Worm (Caenorhabditis elegans) whole organism, L3 larva: ENCODE results near the gene hlh-25.

Source experiments
- R02D3.7 ChIP-seq: fragments of 150-350 bp; optimal IDR thresholded peaks from 2 replicates; lab custom pipeline; 2014; ENCODE audit warnings: missing biosample characterization, missing genetic modification characterization
- ZK546.5 ChIP-seq: sonication (generic microtip); optimal IDR thresholded peaks from 2 replicates; lab custom pipeline; 2017; ENCODE audit warnings: missing biosample characterization, missing genetic modification characterization
- aly-2 ChIP-seq: fragments of 150-350 bp; optimal IDR thresholded peaks from 2 replicates; lab custom pipeline; 2014; ENCODE audit warnings: missing biosample characterization, missing genetic modification characterization
- ama-1 ChIP-seq: fragments of 150-350 bp; optimal IDR thresholded peaks from 2 replicates; lab custom pipeline; 2018
- ceh-16 ChIP-seq: sonication (generic microtip); optimal IDR thresholded peaks from 2 replicates; lab custom pipeline; 2017; ENCODE audit warnings: missing biosample characterization, missing genetic modification characterization
- ceh-28 ChIP-seq: fragments of 150-350 bp; optimal IDR thresholded peaks from 2 replicates; lab custom pipeline; 2014; ENCODE audit warnings: missing biosample characterization, missing genetic modification reagents, missing genetic modification characterization
- egl-27 ChIP-seq: sonication (generic microtip); optimal IDR thresholded peaks from 4 replicates; lab custom pipeline; 2017; ENCODE audit warnings: missing biosample characterization, missing genetic modification reagents, missing genetic modification characterization
- egl-5 ChIP-seq: fragments of 150-350 bp; optimal IDR thresholded peaks from 2 replicates; lab custom pipeline; 2017; ENCODE audit warnings: missing biosample characterization, missing genetic modification reagents, missing genetic modification characterization, inconsistent platforms
- elt-1 ChIP-seq: fragments of 150-350 bp; optimal IDR thresholded peaks from 2 replicates; lab custom pipeline; 2014; ENCODE audit warnings: missing biosample characterization, missing genetic modification characterization
- elt-2 ChIP-seq: sonication (generic microtip); optimal IDR thresholded peaks from 2 replicates; lab custom pipeline; 2016; ENCODE audit warnings: missing genetic modification reagents, mild to moderate bottlenecking, missing genetic modification characterization, missing compliant biosample characterization
- elt-3 ChIP-seq, 3 experiments: fragments of 150-350 bp in 1 of 3; sonication (generic microtip) in 2 of 3; optimal IDR thresholded peaks; 2 replicates in 2 of 3; 4 replicates in 1 of 3; lab custom pipeline; 2014 to 2017; ENCODE audit warnings: missing biosample characterization in 3 of 3, missing genetic modification characterization in 3 of 3
- eor-1 ChIP-seq, 2 experiments: fragments of 150-350 bp; optimal IDR thresholded peaks; 2 replicates each; lab custom pipeline; 2014 to 2018; ENCODE audit warnings: missing biosample characterization in 2 of 2, missing genetic modification characterization in 2 of 2
- fkh-2 ChIP-seq: fragments of 150-350 bp; optimal IDR thresholded peaks from 2 replicates; lab custom pipeline; 2014; ENCODE audit warnings: missing biosample characterization, missing genetic modification reagents, missing genetic modification characterization
- hmg-11 ChIP-seq: sonication (generic microtip); optimal IDR thresholded peaks from 2 replicates; lab custom pipeline; 2016; ENCODE audit warnings: missing genetic modification characterization, missing compliant biosample characterization
- jun-1 ChIP-seq: fragments of 150-350 bp; optimal IDR thresholded peaks from 2 replicates; lab custom pipeline; 2014; ENCODE audit warnings: missing biosample characterization, missing genetic modification reagents, missing genetic modification characterization
- lin-15B ChIP-seq: fragments of 150-350 bp; optimal IDR thresholded peaks from 2 replicates; lab custom pipeline; 2014; ENCODE audit warnings: missing biosample characterization, missing genetic modification characterization
- lin-39 ChIP-seq: fragments of 150-350 bp; optimal IDR thresholded peaks from 2 replicates; lab custom pipeline; 2018; ENCODE audit warnings: missing biosample characterization, missing genetic modification reagents, missing genetic modification characterization
- lsy-12 ChIP-seq: sonication (generic microtip); optimal IDR thresholded peaks from 2 replicates; lab custom pipeline; 2016; ENCODE audit warnings: mild to moderate bottlenecking, missing genetic modification characterization, missing compliant biosample characterization
- mdl-1 ChIP-seq: fragments of 150-350 bp; optimal IDR thresholded peaks from 2 replicates; lab custom pipeline; 2014; ENCODE audit warnings: missing biosample characterization, missing genetic modification characterization
- nfya-1 ChIP-seq: sonication (generic microtip); optimal IDR thresholded peaks from 2 replicates; lab custom pipeline; 2017; ENCODE audit warnings: missing genetic modification characterization, mild to moderate bottlenecking, missing compliant biosample characterization, antibody characterized with exemption, moderate library complexity; ENCODE audit not compliant: insufficient read depth
- nhr-11 ChIP-seq: fragments of 150-350 bp; optimal IDR thresholded peaks from 2 replicates; lab custom pipeline; 2014; ENCODE audit warnings: missing biosample characterization, missing genetic modification characterization
- nhr-12 ChIP-seq: fragments of 150-350 bp; optimal IDR thresholded peaks from 2 replicates; lab custom pipeline; 2014; ENCODE audit warnings: missing biosample characterization, missing genetic modification characterization
- nhr-23 ChIP-seq: fragments of 150-350 bp; optimal IDR thresholded peaks from 2 replicates; lab custom pipeline; 2014; ENCODE audit warnings: missing biosample characterization, missing genetic modification reagents, missing genetic modification characterization
- nhr-237 ChIP-seq: fragments of 150-350 bp; optimal IDR thresholded peaks from 2 replicates; lab custom pipeline; 2014; ENCODE audit warnings: missing biosample characterization, missing genetic modification characterization
- nhr-25 ChIP-seq: sonication (generic microtip); optimal IDR thresholded peaks from 2 replicates; lab custom pipeline; 2017; ENCODE audit warnings: missing biosample characterization, missing genetic modification characterization
- nhr-28 ChIP-seq: fragments of 150-350 bp; optimal IDR thresholded peaks from 2 replicates; lab custom pipeline; 2014; ENCODE audit warnings: missing biosample characterization, missing genetic modification characterization
- nhr-43 ChIP-seq: sonication (generic microtip); optimal IDR thresholded peaks from 2 replicates; lab custom pipeline; 2016; ENCODE audit warnings: mild to moderate bottlenecking, missing genetic modification characterization, missing compliant biosample characterization; ENCODE audit not compliant: poor library complexity, severe bottlenecking
- nhr-67 ChIP-seq: fragments of 150-350 bp; optimal IDR thresholded peaks from 2 replicates; lab custom pipeline; 2014; ENCODE audit warnings: missing biosample characterization, missing genetic modification characterization
- nhr-77 ChIP-seq: fragments of 150-350 bp; optimal IDR thresholded peaks from 2 replicates; lab custom pipeline; 2014; ENCODE audit warnings: missing biosample characterization, missing genetic modification characterization
- pha-4 ChIP-seq: fragments of 150-350 bp; optimal IDR thresholded peaks from 2 replicates; lab custom pipeline; 2014; ENCODE audit warnings: missing biosample characterization, missing genetic modification reagents, missing genetic modification characterization
- pqm-1 ChIP-seq: fragments of 150-350 bp; optimal IDR thresholded peaks from 2 replicates; lab custom pipeline; 2017; ENCODE audit warnings: missing biosample characterization, missing genetic modification characterization, inconsistent platforms
- sea-2 ChIP-seq: fragments of 150-350 bp; sonication (generic microtip); optimal IDR thresholded peaks from 4 replicates; lab custom pipeline; 2014; ENCODE audit warnings: missing biosample characterization, missing genetic modification reagents, missing genetic modification characterization
- skn-1 ChIP-seq: fragments of 150-350 bp; optimal IDR thresholded peaks from 2 replicates; lab custom pipeline; 2014; ENCODE audit warnings: missing biosample characterization, missing genetic modification characterization
- snpc-4 ChIP-seq: fragments of 150-350 bp; optimal IDR thresholded peaks from 2 replicates; lab custom pipeline; 2014; ENCODE audit warnings: missing biosample characterization, missing genetic modification characterization
- unc-39 ChIP-seq: sonication (generic microtip); optimal IDR thresholded peaks from 4 replicates; lab custom pipeline; 2017; ENCODE audit warnings: missing biosample characterization, missing genetic modification characterization
- unc-62 ChIP-seq: fragments of 150-350 bp; sonication (generic microtip); optimal IDR thresholded peaks from 4 replicates; lab custom pipeline; 2014; ENCODE audit warnings: missing biosample characterization, missing genetic modification reagents, missing genetic modification characterization
- zag-1 ChIP-seq: fragments of 150-350 bp; optimal IDR thresholded peaks from 2 replicates; lab custom pipeline; 2014; ENCODE audit warnings: missing biosample characterization, missing genetic modification characterization

The hlh-25 gene

DNA sequence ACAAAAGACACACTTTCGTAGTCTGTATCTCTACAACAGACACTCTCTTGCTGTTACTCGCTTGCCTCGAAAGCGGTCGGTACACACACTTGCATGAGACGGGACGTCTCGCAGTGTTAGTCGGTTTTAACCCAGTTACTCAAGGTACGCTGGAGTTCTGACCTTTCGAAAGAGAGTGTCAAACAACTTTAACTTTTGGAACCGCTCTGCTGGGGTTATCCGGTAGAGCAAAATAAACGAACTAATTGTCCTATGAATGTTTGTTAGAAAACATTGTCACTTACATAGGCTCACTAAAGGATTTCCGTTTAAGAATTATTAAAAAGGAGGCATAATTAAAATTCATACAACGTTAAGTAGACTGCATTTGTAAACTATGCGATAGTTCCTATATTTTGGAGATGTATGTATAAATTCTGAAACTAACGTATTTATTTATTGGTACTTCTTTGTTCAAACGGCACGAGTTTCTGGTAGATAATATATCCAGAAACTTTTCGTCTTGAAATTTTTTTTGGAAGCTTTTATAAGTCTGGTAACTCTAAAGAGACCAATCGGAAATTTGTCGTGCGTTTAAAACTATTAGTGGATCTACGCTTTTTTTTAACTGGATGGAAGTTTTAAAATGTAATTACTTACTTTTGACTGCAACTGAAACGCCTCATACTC, 8.6 kb downstream of the hlh-25 start (continued):
- TF ChIP-seq sea-2 (GFP tag; lab: Kevin White, UChicago) (no peak), elt-2 (tag; lab: Kevin White, UChicago) (peak; percentile 97), ceh-28 (peak; percentile 94), elt-1 (tag; lab: Kevin White, UChicago) (peak; percentile 54), nhr-43 (tag; lab: Kevin White, UChicago) (peak; percentile 95), ceh-16 (tag; lab: Kevin White, UChicago) (peak; percentile 80), nhr-67 (tag; lab: Kevin White, UChicago) (peak; percentile 53), aly-2 (tag; lab: Kevin White, UChicago) (peak; percentile 88), ZK546.5 (tag; lab: Kevin White, UChicago) (peak; percentile 44), unc-39 (tag; lab: Kevin White, UChicago) (peak; percentile 35), elt-3 (tag; optimal IDR thresholded peaks at IDR 0.05; lab: Kevin White, UChicago) (peak in 2 of 3 experiments; percentile 77 to 92), nhr-237 (tag; lab: Kevin White, UChicago) (peak; percentile 57), pha-4 (tag; lab: Kevin White, UChicago) (peak; percentile 99), nhr-23 (tag; lab: Kevin White, UChicago) (peak; percentile 99), egl-27 (tag; lab: Kevin White, UChicago) (peak; percentile 71)

DNA sequence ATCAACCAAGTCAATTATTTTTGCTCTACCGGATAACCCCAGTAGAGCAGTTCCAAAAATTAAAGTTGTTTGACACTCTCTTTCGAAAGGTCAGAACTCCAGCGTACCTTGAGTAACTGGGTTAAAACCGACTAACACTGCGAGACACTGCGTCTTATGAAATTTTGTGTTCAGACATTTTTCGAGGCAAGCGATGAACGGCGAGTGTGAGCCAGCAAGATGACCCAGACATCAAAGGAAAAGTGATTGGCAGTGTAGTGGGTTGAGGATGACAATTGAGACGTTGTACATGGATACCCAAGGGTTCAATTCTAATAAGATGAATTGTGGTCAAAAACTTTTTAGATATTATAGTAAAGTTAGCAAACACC, 9.1 kb downstream of the hlh-25 start:
- peak; percentile 57 for TF ChIP-seq skn-1 (tag; lab: Kevin White, UChicago)
- no peak for TF ChIP-seq hmg-11 (tag; lab: Kevin White, UChicago)
- peak; percentile 41 for TF ChIP-seq jun-1 (tag; lab: Kevin White, UChicago)
- no peak for TF ChIP-seq eor-1 (tag; optimal IDR thresholded peaks at IDR 0.05; lab: Kevin White, UChicago)
- TF ChIP-seq lin-39 (tag; lab: Kevin White, UChicago): peak; percentile 72
- TF ChIP-seq sea-2 (GFP tag; lab: Kevin White, UChicago): no peak
- TF ChIP-seq lin-15B (tag; lab: Kevin White, UChicago): peak; percentile 26
- no peak for TF ChIP-seq nhr-11
- TF ChIP-seq ceh-28: peak; percentile 58
- peak; percentile 99 for TF ChIP-seq snpc-4 (tag; lab: Kevin White, UChicago)
- TF ChIP-seq egl-5 (tag; lab: Kevin White, UChicago): peak; percentile 60
- TF ChIP-seq nhr-25 (tag; lab: Kevin White, UChicago): peak; percentile 60
- no peak for TF ChIP-seq egl-27 (tag; lab: Kevin White, UChicago)
- TF ChIP-seq mdl-1 (tag; lab: Kevin White, UChicago): no peak
- peak; percentile 81 for TF ChIP-seq pha-4 (tag; lab: Kevin White, UChicago)
- TF ChIP-seq elt-2 (tag; lab: Kevin White, UChicago): peak; percentile 84
- peak; percentile 55 for TF ChIP-seq nhr-23 (tag; lab: Kevin White, UChicago)
- no peak for TF ChIP-seq elt-3 (tag; optimal IDR thresholded peaks at IDR 0.05; lab: Kevin White, UChicago)
- TF ChIP-seq zag-1 (tag; lab: Kevin White, UChicago): no peak
- no peak for TF ChIP-seq unc-39 (tag; lab: Kevin White, UChicago)
- TF ChIP-seq unc-62: peak; percentile 51
- peak; percentile 63 for TF ChIP-seq nhr-43 (tag; lab: Kevin White, UChicago)
- peak; percentile 80 for TF ChIP-seq nfya-1 (tag; lab: Kevin White, UChicago)
- no peak for TF ChIP-seq nhr-12
- TF ChIP-seq ama-1 (lab: Kevin White, UChicago): peak; percentile 99
- peak; percentile 31 for TF ChIP-seq pqm-1
- TF ChIP-seq, all 47 proteins: peak for 16

DNA sequence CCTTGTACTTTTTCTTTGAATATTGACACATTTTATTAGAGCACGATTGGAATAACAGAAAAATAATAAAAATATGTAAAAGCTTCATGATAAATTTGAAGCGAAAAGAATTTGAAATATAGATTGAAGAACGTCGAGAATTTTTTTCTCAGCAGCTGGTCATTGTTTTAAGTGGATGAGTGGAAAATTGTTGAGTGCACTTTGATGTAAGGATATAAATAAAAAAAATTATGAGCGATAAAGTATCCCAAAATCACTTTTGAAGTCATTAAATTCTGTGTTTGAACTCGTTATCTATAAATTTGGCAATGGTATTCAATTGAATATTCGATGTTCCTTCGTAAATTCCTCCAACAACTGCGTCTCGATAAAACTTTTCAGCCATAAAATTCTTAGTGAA, 9.7 kb downstream of the hlh-25 start, which contains the start of gene ins-13:
ins-13 (minus strand) TSS at position 101 of the 400 bp plus-strand sequence.
- TF ChIP-seq R02D3.7 (tag; lab: Kevin White, UChicago): no peak

DNA sequence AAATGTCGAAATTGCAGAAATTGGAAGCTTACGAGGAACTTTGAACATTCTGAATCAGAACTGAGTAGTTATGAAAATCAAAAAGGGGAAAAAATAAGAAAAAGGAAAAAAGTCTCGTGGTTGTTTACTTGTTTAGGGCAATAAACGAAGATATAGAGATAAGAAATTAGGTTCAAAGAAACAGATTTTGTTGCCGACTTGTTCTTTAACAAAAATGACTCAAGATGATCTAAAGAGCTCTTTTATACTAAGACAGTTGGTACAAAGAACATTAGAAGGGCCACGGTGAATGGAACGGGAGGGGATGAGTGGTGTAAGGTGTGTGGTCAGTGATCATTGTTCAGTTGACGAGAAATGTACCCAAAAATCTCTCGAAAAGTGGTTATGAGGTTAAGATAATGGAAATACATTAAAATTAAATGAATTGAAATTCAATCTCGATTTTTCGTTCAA, 12.4 kb downstream of the hlh-25 start, which contains the start of gene acdh-2:
acdh-2 (minus strand) TSS at position 51 of the 453 bp plus-strand sequence.
- TF ChIP-seq nhr-11 (no peak), fkh-2 (no peak), nfya-1 (tag; lab: Kevin White, UChicago) (peak; percentile 35), sea-2 (GFP tag; lab: Kevin White, UChicago) (no peak), egl-27 (tag; lab: Kevin White, UChicago) (no peak), nhr-43 (tag; lab: Kevin White, UChicago) (peak; percentile 18), nhr-28 (tag; lab: Kevin White, UChicago) (no peak), nhr-25 (tag; lab: Kevin White, UChicago) (no peak), ceh-28 (no peak), aly-2 (tag; lab: Kevin White, UChicago) (no peak), elt-1 (tag; lab: Kevin White, UChicago) (no peak), nhr-77 (tag; lab: Kevin White, UChicago) (no peak), R02D3.7 (tag; lab: Kevin White, UChicago) (no peak), egl-5 (tag; lab: Kevin White, UChicago) (no peak), lsy-12 (no peak), ZK546.5 (tag; lab: Kevin White, UChicago) (no peak)
